Worm (Caenorhabditis elegans) whole organism, L1 larva: ENCODE results near the gene apb-1.

Experiments
- ceh-82 ChIP-seq, 3 experiments: fragments of 150-350 bp in 1 of 3; sonication (generic microtip) in 2 of 3; optimal IDR thresholded peaks; 2 replicates each; lab custom pipeline; 2014 to 2017; ENCODE audit warnings: missing biosample characterization in 3 of 3, missing genetic modification characterization in 3 of 3
- dpl-1 ChIP-seq, 3 experiments: fragments of 150-350 bp in 2 of 3; sonication (generic microtip) in 1 of 3; optimal IDR thresholded peaks; 2 replicates each; lab custom pipeline; 2014 to 2017; ENCODE audit warnings: missing biosample characterization in 3 of 3, missing genetic modification characterization in 3 of 3, missing genetic modification reagents in 3 of 3
- efl-1 ChIP-seq, 4 experiments: fragments of 150-350 bp; optimal IDR thresholded peaks in 3 of 4; peaks in 1 of 4; 1 replicate in 1 of 4; 2 replicates in 3 of 4; lab custom pipeline; 2014; ENCODE audit warnings: missing biosample characterization in 2 of 4, missing genetic modification characterization in 2 of 4, missing genetic modification reagents in 2 of 4
- fkh-10 ChIP-seq: sonication (generic microtip); optimal IDR thresholded peaks from 2 replicates; lab custom pipeline; 2017; ENCODE audit warnings: missing biosample characterization, missing genetic modification reagents, missing genetic modification characterization
- fkh-4 ChIP-seq: sonication (generic microtip); optimal IDR thresholded peaks from 2 replicates; lab custom pipeline; 2016; ENCODE audit warnings: missing compliant biosample characterization, missing genetic modification characterization, borderline replicate concordance
- fkh-8 ChIP-seq: sonication (generic microtip); optimal IDR thresholded peaks from 2 replicates; lab custom pipeline; 2016; ENCODE audit warnings: mild to moderate bottlenecking, missing genetic modification characterization, missing compliant biosample characterization
- fos-1 ChIP-seq: fragments of 150-350 bp; optimal IDR thresholded peaks from 2 replicates; lab custom pipeline; 2014; ENCODE audit warnings: missing biosample characterization, missing genetic modification characterization
- lin-14 ChIP-seq: fragments of 200-800 bp; sonication (Bioruptor generic); optimal IDR thresholded peaks from 2 replicates; lab custom pipeline; 2018; ENCODE audit warnings: mild to moderate bottlenecking, missing genetic modification characterization, moderate library complexity, missing compliant biosample characterization
- lin-35 ChIP-seq, 2 experiments: fragments of 150-350 bp; optimal IDR thresholded peaks; 2 replicates each; lab custom pipeline; 2014; ENCODE audit warnings: missing biosample characterization in 2 of 2, missing genetic modification characterization in 2 of 2, missing genetic modification reagents in 2 of 2
- lsy-2 ChIP-seq, 2 experiments: fragments of 150-350 bp; optimal IDR thresholded peaks; 2 replicates each; lab custom pipeline; 2014; ENCODE audit warnings: missing biosample characterization in 2 of 2, missing genetic modification characterization in 2 of 2
- mab-9 ChIP-seq: fragments of 200-800 bp; sonication (Bioruptor generic); IDR thresholded peaks from 2 replicates; pipeline ENCODE4 v1.3.6; 2022; ENCODE audit warnings: missing genetic modification reagents, missing genetic modification characterization, missing compliant biosample characterization
- mef-2 ChIP-seq: fragments of 150-350 bp; optimal IDR thresholded peaks from 2 replicates; lab custom pipeline; 2014; ENCODE audit warnings: missing biosample characterization, missing genetic modification characterization
- mep-1 ChIP-seq: fragments of 150-350 bp; optimal IDR thresholded peaks from 2 replicates; lab custom pipeline; 2014; ENCODE audit warnings: missing biosample characterization, missing genetic modification characterization
- nhr-20 ChIP-seq: sonication (generic microtip); optimal IDR thresholded peaks from 2 replicates; lab custom pipeline; 2016; ENCODE audit warnings: mild to moderate bottlenecking, missing genetic modification characterization, missing compliant biosample characterization
- nhr-28 ChIP-seq: fragments of 150-350 bp; optimal IDR thresholded peaks from 2 replicates; lab custom pipeline; 2014; ENCODE audit warnings: missing biosample characterization, missing genetic modification characterization
- nhr-47 ChIP-seq: sonication (generic microtip); optimal IDR thresholded peaks from 2 replicates; lab custom pipeline; 2016; ENCODE audit warnings: mild to moderate bottlenecking, missing genetic modification characterization, moderate library complexity, missing compliant biosample characterization
- nhr-71 ChIP-seq: sonication (generic microtip); optimal IDR thresholded peaks from 2 replicates; lab custom pipeline; 2016; ENCODE audit warnings: mild to moderate bottlenecking, missing genetic modification characterization, moderate library complexity, missing compliant biosample characterization
- nhr-76 ChIP-seq: sonication (generic microtip); optimal IDR thresholded peaks from 2 replicates; lab custom pipeline; 2017; ENCODE audit warnings: missing biosample characterization, missing genetic modification characterization
- nhr-77 ChIP-seq: fragments of 150-350 bp; optimal IDR thresholded peaks from 2 replicates; lab custom pipeline; 2014; ENCODE audit warnings: missing biosample characterization, missing genetic modification characterization
- nhr-85 ChIP-seq: sonication (generic microtip); peaks from one replicate; lab custom pipeline; 2016; ENCODE audit warnings: missing genetic modification characterization, inconsistent platforms, missing compliant biosample characterization
- pag-3 ChIP-seq: sonication (generic microtip); optimal IDR thresholded peaks from 2 replicates; lab custom pipeline; 2017; ENCODE audit warnings: missing genetic modification characterization, mild to moderate bottlenecking, missing compliant biosample characterization, antibody characterized with exemption, borderline replicate concordance; ENCODE audit not compliant: insufficient read depth
- pax-3 ChIP-seq: fragments of 200-800 bp; sonication (Bioruptor generic); optimal IDR thresholded peaks from 2 replicates; lab custom pipeline; 2018; ENCODE audit warnings: mild to moderate bottlenecking, missing genetic modification characterization, moderate library complexity, missing compliant biosample characterization
- skn-1 ChIP-seq: fragments of 150-350 bp; optimal IDR thresholded peaks from 2 replicates; lab custom pipeline; 2014; ENCODE audit warnings: missing biosample characterization, missing genetic modification characterization
- snu-23 ChIP-seq: sonication (generic microtip); optimal IDR thresholded peaks from 2 replicates; lab custom pipeline; 2016; ENCODE audit warnings: missing genetic modification characterization, missing compliant biosample characterization
- swsn-7 ChIP-seq: sonication (generic microtip); optimal IDR thresholded peaks from 2 replicates; lab custom pipeline; 2016; ENCODE audit warnings: missing genetic modification characterization, missing compliant biosample characterization
- tbx-2 ChIP-seq: sonication (generic microtip); optimal IDR thresholded peaks from 2 replicates; lab custom pipeline; 2016; ENCODE audit warnings: missing genetic modification characterization, missing compliant biosample characterization
- unc-86 ChIP-seq: sonication (generic microtip); optimal IDR thresholded peaks from 2 replicates; lab custom pipeline; 2016; ENCODE audit warnings: missing genetic modification characterization, missing compliant biosample characterization
- xbp-1 ChIP-seq: sonication (generic microtip); optimal IDR thresholded peaks from 2 replicates; lab custom pipeline; 2016; ENCODE audit warnings: missing genetic modification characterization, missing compliant biosample characterization

apb-1 gene

ce11 chrIII:2540520-2540919 lies 56.3 kb downstream of the apb-1 start:
- TF ChIP-seq nhr-76 (tag; lab: Kevin White, UChicago) (no peak), fkh-4 (tag; lab: Kevin White, UChicago) (no peak), xbp-1 (no peak), nhr-85 (tag; lab: Kevin White, UChicago) (no peak), nhr-20 (no peak), mef-2 (no peak), nhr-77 (no peak)

DNA sequence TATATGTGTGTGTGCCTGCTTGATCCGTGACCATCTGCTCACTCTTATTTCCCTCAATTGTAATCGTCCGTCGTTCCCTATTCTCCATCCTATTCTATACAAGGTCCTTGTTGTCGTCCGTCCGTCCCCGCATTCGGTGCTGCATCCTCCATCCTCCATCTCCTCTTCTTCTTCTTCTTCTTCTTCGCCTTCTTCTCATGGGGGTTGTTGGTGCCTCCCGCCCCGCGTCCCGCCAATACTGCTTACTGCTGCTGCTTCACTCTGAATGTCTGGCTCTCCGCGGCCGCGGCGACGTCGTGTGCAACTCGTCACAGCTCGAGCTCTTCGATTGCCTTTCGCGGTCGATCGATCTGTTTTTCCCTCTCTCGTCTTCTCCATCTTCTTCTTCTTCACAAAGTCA lies 61.7 kb downstream of the apb-1 start:
- TF ChIP-seq fkh-8 (tag; lab: Kevin White, UChicago) (peak; percentile 69), fos-1 (tag; lab: Kevin White, UChicago) (no peak), unc-86 (tag; lab: Kevin White, UChicago) (peak; percentile 45), mab-9 (peak; percentile 14; the same call in 1 of the 2 replicates), mep-1 (tag; lab: Kevin White, UChicago) (peak; percentile 28), nhr-47 (tag; lab: Kevin White, UChicago) (peak; percentile 45), fkh-10 (GFP tag; lab: Kevin White, UChicago) (peak; percentile 53), snu-23 (GFP tag; lab: Kevin White, UChicago) (peak; percentile 5), nhr-71 (tag; lab: Kevin White, UChicago) (peak; percentile 40), mef-2 (no peak), lin-35 (GFP tag; optimal IDR thresholded peaks at IDR 0.05; lab: Kevin White, UChicago) (peak in 1 of 2 experiments; percentile 26), lsy-2 (tag; optimal IDR thresholded peaks at IDR 0.05; lab: Kevin White, UChicago) (peak in 1 of 2 experiments; percentile 7), tbx-2 (peak; percentile 16), efl-1 (optimal IDR thresholded peaks at IDR 0.05; lab: Kevin White, UChicago) (peak in 1 of 2 experiments; percentile 14), efl-1 (GFP tag; optimal IDR thresholded peaks at IDR 0.05 in 1 of 2; lab: Kevin White, UChicago) (no peak), skn-1 (tag; lab: Kevin White, UChicago) (no peak), lin-14 (GFP tag; lab: Kevin White, UChicago) (peak; percentile 80), nhr-28 (tag; lab: Kevin White, UChicago) (no peak), pag-3 (tag; lab: Kevin White, UChicago) (no peak), swsn-7 (tag; lab: Kevin White, UChicago) (peak; percentile 45), pax-3 (tag; lab: Kevin White, UChicago) (no peak), dpl-1 (GFP tag; optimal IDR thresholded peaks at IDR 0.05; lab: Kevin White, UChicago) (peak in 1 of 3 experiments; percentile 33), ceh-82 (tag; optimal IDR thresholded peaks at IDR 0.05; lab: Kevin White, UChicago) (peak in 2 of 3 experiments; percentile 9 to 61)
